Fruit fly (Drosophila melanogaster) whole organism, pupa: Measurements from ENCODE around the gene sage.

Experiments
- CG10348 ChIP-seq: fragments of 200-800 bp; sonication (Bioruptor generic); IDR thresholded peaks from 2 replicates; pipeline ENCODE4 v1.3.6; 2022; ENCODE audit warnings: missing biosample characterization, missing genetic modification characterization
- CG12605 ChIP-seq: fragments of 200-800 bp; sonication (Bioruptor generic); IDR thresholded peaks from 2 replicates; pipeline ENCODE4 v1.3.6; 2022; ENCODE audit warnings: missing biosample characterization, missing genetic modification characterization
- CG13204 ChIP-seq: fragments of 200-800 bp; sonication (Bioruptor generic); optimal IDR thresholded peaks from 2 replicates; lab custom pipeline; 2018; ENCODE audit warnings: missing biosample characterization, mild to moderate bottlenecking, missing genetic modification characterization, moderate library complexity
- CG34367 ChIP-seq: fragments of 200-800 bp; sonication (Bioruptor generic); optimal IDR thresholded peaks from 2 replicates; lab custom pipeline; 2018; ENCODE audit warnings: missing biosample characterization, mild to moderate bottlenecking, missing genetic modification characterization
- CG4496 ChIP-seq: fragments of 200-800 bp; sonication (Bioruptor generic); IDR thresholded peaks from 3 replicates; pipeline ENCODE4 v1.3.6; 2022; ENCODE audit warnings: missing biosample characterization, missing genetic modification characterization
- CG8301 ChIP-seq: fragments of 200-800 bp; sonication (Bioruptor generic); optimal IDR thresholded peaks from 2 replicates; lab custom pipeline; 2018; ENCODE audit warnings: missing biosample characterization, mild to moderate bottlenecking, missing genetic modification characterization
- CG9948 ChIP-seq: fragments of 200-800 bp; sonication (Bioruptor generic); optimal IDR thresholded peaks from 2 replicates; lab custom pipeline; 2018; ENCODE audit warnings: missing biosample characterization, mild to moderate bottlenecking, missing genetic modification characterization, moderate library complexity
- D1 ChIP-seq: fragments of 200-800 bp; sonication (Bioruptor generic); optimal IDR thresholded peaks from 2 replicates; lab custom pipeline; 2018; ENCODE audit warnings: missing biosample characterization, mild to moderate bottlenecking, missing genetic modification characterization, moderate library complexity
- EcR ChIP-seq: fragments of 200-800 bp; sonication (Bioruptor generic); optimal IDR thresholded peaks from 3 replicates; lab custom pipeline; 2019; ENCODE audit warnings: missing biosample characterization, missing genetic modification characterization, mild to moderate bottlenecking, moderate library complexity, missing genetic modification reagents
- Ets98B ChIP-seq: fragments of 200-800 bp; sonication (Bioruptor generic); IDR thresholded peaks from 2 replicates; pipeline ENCODE4 v1.3.6; 2022; ENCODE audit warnings: missing biosample characterization, missing genetic modification characterization
- fd96Ca ChIP-seq: fragments of 200-800 bp; sonication (Bioruptor generic); IDR thresholded peaks from 3 replicates; pipeline ENCODE4 v1.3.6; 2022; ENCODE audit warnings: missing biosample characterization, missing genetic modification characterization
- rn ChIP-seq: fragments of 200-800 bp; sonication (Bioruptor generic); IDR thresholded peaks from 2 replicates; pipeline ENCODE4 v1.3.6; 2022; ENCODE audit warnings: missing biosample characterization, missing genetic modification characterization

dm6 chr3R:9236883-9237267 is 27.1 kb downstream of the sage start:
- TF ChIP-seq CG4496 (GFP tag; lab: Robert Waterston, UW) = peak; percentile 72
- TF ChIP-seq CG10348 (GFP tag; lab: Robert Waterston, UW) = no peak
- no peak for TF ChIP-seq CG8301 (tag; lab: Kevin White, UChicago)
- no peak for TF ChIP-seq CG13204 (GFP tag; lab: Kevin White, UChicago)
- no peak for TF ChIP-seq CG34367 (tag; lab: Kevin White, UChicago)
- TF ChIP-seq EcR (GFP tag; lab: Kevin White, UChicago) = peak; percentile 49
- no peak for TF ChIP-seq rn
- TF ChIP-seq CG9948 (tag; lab: Kevin White, UChicago) = no peak
- no peak for TF ChIP-seq D1 (tag; lab: Kevin White, UChicago)
- peak; percentile 43; the same call in 1 of the 2 replicates for TF ChIP-seq Ets98B (GFP tag; lab: Robert Waterston, UW)
- peak; percentile 41 for TF ChIP-seq CG12605
- peak; percentile 24; the same call in 1 of the 3 replicates for TF ChIP-seq fd96Ca (GFP tag; lab: Robert Waterston, UW)
